Fruit fly (Drosophila melanogaster) ovary, adult (tissue): ENCODE measurements around the gene CG32806.

Experiments used
- CG17801 ChIP-seq: fragments of 200-800 bp; optimal IDR thresholded peaks from 2 replicates; lab custom pipeline; 2019; ENCODE audit warnings: missing biosample characterization, mild to moderate bottlenecking, missing genetic modification characterization, moderate library complexity; ENCODE audit not compliant: partially characterized antibody

Gene CG32806

dm6 chrX:1789266-1789665, at the start of gene CG32806:
TSS of gene CG32806 (plus strand) at chrX:1789566.
- TF ChIP-seq CG17801 (GFP tag; lab: Kevin White, UChicago): no peak

- no peak for TF ChIP-seq CG17801 (GFP tag; lab: Kevin White, UChicago)
Measured at dm6 chrX:1753938-1754566, 35.3 kb upstream of the CG32806 start, which contains the start of gene Scgdelta. TSS of gene Scgdelta (minus strand) at chrX:1754065.

dm6 chrX:1772626-1773025, 16.7 kb upstream of the CG32806 start:
- TF ChIP-seq CG17801 (GFP tag; lab: Kevin White, UChicago): peak; percentile 3

- no peak for TF ChIP-seq CG17801 (GFP tag; lab: Kevin White, UChicago)
Measured at dm6 chrX:1773532-1774346, 15.6 kb upstream of the CG32806 start, which contains the start of the genes prage and Adar. TSS of gene prage (plus strand) at chrX:1773719. TSS of gene Adar (plus strand) at chrX:1773725.

- no peak for TF ChIP-seq CG17801 (GFP tag; lab: Kevin White, UChicago)
Measured at dm6 chrX:1774347-1774829, 15.0 kb upstream of the CG32806 start.

dm6 chrX:1793793-1794358, 4.5 kb downstream of the CG32806 start:
- no peak for TF ChIP-seq CG17801 (GFP tag; lab: Kevin White, UChicago)

dm6 chrX:1811173-1811572, 21.8 kb downstream of the CG32806 start:
- TF ChIP-seq CG17801 (GFP tag; lab: Kevin White, UChicago): no peak

- peak; percentile 4 for TF ChIP-seq CG17801 (GFP tag; lab: Kevin White, UChicago)
Measured at dm6 chrX:1819026-1819425, 29.7 kb downstream of the CG32806 start.

- no peak for TF ChIP-seq CG17801 (GFP tag; lab: Kevin White, UChicago)
Measured at dm6 chrX:1820241-1820640, 30.9 kb downstream of the CG32806 start, which contains the start of gene CG14810. TSS of gene CG14810 (minus strand) at chrX:1820341.

dm6 chrX:1821039-1821438, 31.7 kb downstream of the CG32806 start:
- TF ChIP-seq CG17801 (GFP tag; lab: Kevin White, UChicago): no peak

- no peak for TF ChIP-seq CG17801 (GFP tag; lab: Kevin White, UChicago)
Measured at dm6 chrX:1822281-1822680, 32.9 kb downstream of the CG32806 start, which contains the start of gene CG14811. TSS of gene CG14811 (minus strand) at chrX:1822381.

dm6 chrX:1823883-1824609, 34.7 kb downstream of the CG32806 start:
- TF ChIP-seq CG17801 (GFP tag; lab: Kevin White, UChicago): no peak

- no peak for TF ChIP-seq CG17801 (GFP tag; lab: Kevin White, UChicago)
Measured at dm6 chrX:1824610-1824948, 35.2 kb downstream of the CG32806 start.
